Worm (Caenorhabditis elegans) whole organism, L4 larva: ENCODE results near the gene ceh-93.

Source experiments
- F10B5.3 ChIP-seq: sonication (generic microtip); optimal IDR thresholded peaks from 2 replicates; lab custom pipeline; 2016; ENCODE audit warnings: mild to moderate bottlenecking, missing genetic modification characterization, missing compliant biosample characterization
- F26F4.8 ChIP-seq: fragments of 200-800 bp; sonication (Bioruptor generic); conservative IDR thresholded peaks from 2 replicates; pipeline ENCODE4 v1.3.6; 2022; ENCODE audit warnings: missing genetic modification characterization, missing compliant biosample characterization
- F37D6.2 ChIP-seq: sonication (generic microtip); optimal IDR thresholded peaks from 2 replicates; lab custom pipeline; 2016; ENCODE audit warnings: mild to moderate bottlenecking, missing genetic modification characterization, missing compliant biosample characterization
- R02D3.7 ChIP-seq: fragments of 150-350 bp; sonication (generic microtip); optimal IDR thresholded peaks from 3 replicates; lab custom pipeline; 2014; ENCODE audit warnings: missing biosample characterization, missing genetic modification characterization
- T26A8.4 ChIP-seq: fragments of 200-800 bp; sonication (Bioruptor generic); IDR thresholded peaks from 2 replicates; pipeline ENCODE4 v1.3.6; 2022; ENCODE audit warnings: missing genetic modification characterization, missing compliant biosample characterization
- Y105C5A.15 ChIP-seq: fragments of 200-800 bp; sonication (Bioruptor generic); IDR thresholded peaks from 2 replicates; pipeline ENCODE4 v1.3.6; 2022; ENCODE audit warnings: missing genetic modification characterization, missing compliant biosample characterization
- aha-1 ChIP-seq: fragments of 150-350 bp; peaks from one replicate; lab custom pipeline; 2014; ENCODE audit warnings: missing biosample characterization, missing genetic modification characterization
- cey-2 ChIP-seq: sonication (generic microtip); optimal IDR thresholded peaks from 3 replicates; lab custom pipeline; 2017; ENCODE audit warnings: missing genetic modification characterization, mild to moderate bottlenecking, missing compliant biosample characterization, antibody characterized with exemption, borderline replicate concordance; ENCODE audit not compliant: insufficient read depth
- daf-16 ChIP-seq, 3 experiments: sonication (generic microtip); optimal IDR thresholded peaks; 2 replicates each; lab custom pipeline; 2016 to 2017; ENCODE audit warnings: missing genetic modification characterization in 3 of 3, missing genetic modification reagents in 3 of 3, mild to moderate bottlenecking in 2 of 3, missing compliant biosample characterization in 2 of 3, missing biosample characterization in 1 of 3, moderate library complexity in 1 of 3
- daf-19 ChIP-seq: fragments of 200-800 bp; sonication (Bioruptor generic); conservative IDR thresholded peaks from 2 replicates; pipeline ENCODE4 v1.3.6; 2022; ENCODE audit warnings: missing genetic modification characterization, missing compliant biosample characterization
- daf-8 ChIP-seq: fragments of 200-800 bp; sonication (Bioruptor generic); IDR thresholded peaks from 2 replicates; pipeline ENCODE4 v1.3.6; 2022; ENCODE audit warnings: missing genetic modification characterization, missing compliant biosample characterization
- dmd-8 ChIP-seq: fragments of 200-800 bp; sonication (Bioruptor generic); IDR thresholded peaks from 2 replicates; pipeline ENCODE4 v1.3.6; 2022; ENCODE audit warnings: missing genetic modification characterization, missing compliant biosample characterization
- dpl-1 ChIP-seq: fragments of 150-350 bp; optimal IDR thresholded peaks from 2 replicates; lab custom pipeline; 2014; ENCODE audit warnings: missing biosample characterization, missing genetic modification reagents, missing genetic modification characterization
- dve-1 ChIP-seq: sonication (generic microtip); optimal IDR thresholded peaks from 2 replicates; lab custom pipeline; 2017; ENCODE audit warnings: antibody characterized with exemption, mild to moderate bottlenecking, missing genetic modification characterization, missing compliant biosample characterization; ENCODE audit not compliant: insufficient read depth
- egl-43 ChIP-seq: fragments of 200-800 bp; sonication (Bioruptor generic); IDR thresholded peaks from 2 replicates; pipeline ENCODE4 v1.3.6; 2022; ENCODE audit warnings: missing genetic modification reagents, missing genetic modification characterization, missing compliant biosample characterization
- hlh-11 ChIP-seq: fragments of 200-800 bp; sonication (Bioruptor generic); optimal IDR thresholded peaks from 2 replicates; lab custom pipeline; 2018; ENCODE audit warnings: mild to moderate bottlenecking, missing genetic modification characterization, missing compliant biosample characterization
- hlh-30 ChIP-seq: sonication (generic microtip); optimal IDR thresholded peaks from 2 replicates; lab custom pipeline; 2017; ENCODE audit warnings: antibody characterized with exemption, mild to moderate bottlenecking, missing genetic modification characterization, missing compliant biosample characterization; ENCODE audit not compliant: insufficient read depth
- hmg-1.1 ChIP-seq: fragments of 200-800 bp; sonication (Bioruptor generic); IDR thresholded peaks from 2 replicates; pipeline ENCODE4 v1.3.6; 2022; ENCODE audit warnings: missing genetic modification reagents, missing genetic modification characterization, missing compliant biosample characterization
- lim-7 ChIP-seq: fragments of 200-800 bp; sonication (Bioruptor generic); IDR thresholded peaks from 2 replicates; pipeline ENCODE4 v1.3.6; 2022; ENCODE audit warnings: missing genetic modification characterization, missing compliant biosample characterization
- lin-13 ChIP-seq: fragments of 150-350 bp; optimal IDR thresholded peaks from 2 replicates; lab custom pipeline; 2014; ENCODE audit warnings: missing biosample characterization, missing genetic modification reagents, missing genetic modification characterization
- lin-15B ChIP-seq: fragments of 150-350 bp; sonication (generic microtip); optimal IDR thresholded peaks from 3 replicates; lab custom pipeline; 2014; ENCODE audit warnings: missing biosample characterization, missing genetic modification characterization
- lin-38 ChIP-seq: fragments of 200-800 bp; sonication (Bioruptor generic); IDR thresholded peaks from 2 replicates; pipeline ENCODE4 v1.3.6; 2022; ENCODE audit warnings: missing genetic modification reagents, missing genetic modification characterization, missing compliant biosample characterization
- lin-39 ChIP-seq: fragments of 150-350 bp; optimal IDR thresholded peaks from 2 replicates; lab custom pipeline; 2014; ENCODE audit warnings: missing biosample characterization, missing genetic modification reagents, missing genetic modification characterization
- lir-3 ChIP-seq: sonication (generic microtip); optimal IDR thresholded peaks from 2 replicates; lab custom pipeline; 2016; ENCODE audit warnings: mild to moderate bottlenecking, missing genetic modification characterization, missing compliant biosample characterization
- madf-9 ChIP-seq: fragments of 200-800 bp; sonication (Bioruptor generic); conservative IDR thresholded peaks from 2 replicates; pipeline ENCODE4 v1.3.6; 2022; ENCODE audit warnings: missing genetic modification reagents, missing genetic modification characterization, missing compliant biosample characterization
- mdl-1 ChIP-seq, 2 experiments: fragments of 150-350 bp in 1 of 2; sonication (generic microtip) in 1 of 2; optimal IDR thresholded peaks; 2 replicates each; lab custom pipeline; 2014 to 2017; ENCODE audit warnings: missing biosample characterization in 2 of 2, missing genetic modification characterization in 2 of 2
- mep-1 ChIP-seq: fragments of 150-350 bp; sonication (generic microtip); optimal IDR thresholded peaks from 3 replicates; lab custom pipeline; 2014; ENCODE audit warnings: missing biosample characterization, missing genetic modification characterization
- mes-2 ChIP-seq: sonication (generic microtip); optimal IDR thresholded peaks from 2 replicates; lab custom pipeline; 2016; ENCODE audit warnings: missing genotype, mild to moderate bottlenecking, missing genetic modification characterization, missing compliant biosample characterization; ENCODE audit not compliant: poor library complexity, severe bottlenecking
- mxl-3 ChIP-seq: fragments of 200-800 bp; sonication (Bioruptor generic); optimal IDR thresholded peaks from 2 replicates; lab custom pipeline; 2018; ENCODE audit warnings: mild to moderate bottlenecking, missing genetic modification characterization, missing compliant biosample characterization
- nhr-102 ChIP-seq: sonication (generic microtip); optimal IDR thresholded peaks from 2 replicates; lab custom pipeline; 2016; ENCODE audit warnings: mild to moderate bottlenecking, missing genetic modification characterization, moderate library complexity, missing compliant biosample characterization
- nhr-25 ChIP-seq: sonication (generic microtip); optimal IDR thresholded peaks from 2 replicates; lab custom pipeline; 2017; ENCODE audit warnings: missing genetic modification characterization, mild to moderate bottlenecking, missing compliant biosample characterization, antibody characterized with exemption, moderate library complexity, borderline replicate concordance; ENCODE audit not compliant: insufficient read depth
- nhr-28 ChIP-seq: fragments of 150-350 bp; optimal IDR thresholded peaks from 2 replicates; lab custom pipeline; 2014; ENCODE audit warnings: missing biosample characterization, missing genetic modification characterization
- nhr-48 ChIP-seq: sonication (generic microtip); optimal IDR thresholded peaks from 2 replicates; lab custom pipeline; 2016; ENCODE audit warnings: mild to moderate bottlenecking, missing genetic modification characterization, missing compliant biosample characterization
- spr-1 ChIP-seq: sonication (generic microtip); optimal IDR thresholded peaks from 2 replicates; lab custom pipeline; 2016; ENCODE audit warnings: mild to moderate bottlenecking, missing genetic modification characterization, missing compliant biosample characterization
- tag-97 ChIP-seq: fragments of 200-800 bp; sonication (Bioruptor generic); IDR thresholded peaks from 2 replicates; pipeline ENCODE4 v1.3.6; 2022; ENCODE audit warnings: missing genetic modification characterization, missing compliant biosample characterization
- zfp-2 ChIP-seq: sonication (generic microtip); optimal IDR thresholded peaks from 2 replicates; lab custom pipeline; 2016; ENCODE audit warnings: mild to moderate bottlenecking, missing genetic modification characterization, missing compliant biosample characterization
- zip-11 ChIP-seq: fragments of 200-800 bp; sonication (Bioruptor generic); IDR thresholded peaks from 2 replicates; pipeline ENCODE4 v1.3.6; 2022; ENCODE audit warnings: missing genetic modification characterization, missing compliant biosample characterization
- zip-2 ChIP-seq: fragments of 150-350 bp; optimal IDR thresholded peaks from 2 replicates; lab custom pipeline; 2014; ENCODE audit warnings: missing biosample characterization, missing genetic modification characterization
- ztf-11 ChIP-seq: fragments of 150-350 bp; optimal IDR thresholded peaks from 2 replicates; lab custom pipeline; 2014; ENCODE audit warnings: missing biosample characterization, missing genetic modification characterization
- ztf-7 ChIP-seq: fragments of 150-350 bp; optimal IDR thresholded peaks from 2 replicates; lab custom pipeline; 2014; ENCODE audit warnings: missing biosample characterization, missing genetic modification characterization

The ceh-93 gene

DNA sequence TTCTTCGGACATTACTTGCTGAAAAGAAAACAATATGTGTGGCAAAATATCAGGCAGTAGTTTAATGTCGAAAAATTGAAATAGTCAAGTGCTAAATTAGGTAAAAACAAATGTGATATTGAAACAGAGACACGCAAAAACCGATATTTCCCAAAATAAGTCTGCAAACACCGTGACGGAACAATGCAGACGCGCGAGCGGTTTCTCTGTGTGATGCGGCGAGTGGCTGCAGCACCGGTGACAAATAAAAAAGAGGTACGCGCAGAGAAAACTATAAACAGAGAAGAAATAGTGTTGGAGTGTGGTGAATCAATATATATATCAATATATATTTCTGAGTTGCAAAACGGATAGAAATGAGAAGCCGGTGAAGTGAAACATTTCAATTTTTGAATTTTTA lies 5.9 kb downstream of the ceh-93 start, which contains the start of gene ife-2 (continued):
- TF ChIP-seq lir-3 (no peak), aha-1 (peak; percentile 80), mes-2 (tag; lab: Kevin White, UChicago) (peak; percentile 77), R02D3.7 (tag; lab: Kevin White, UChicago) (no peak), spr-1 (tag; lab: Kevin White, UChicago) (peak; percentile 26), ztf-7 (tag; lab: Kevin White, UChicago) (no peak), daf-19 (GFP tag; lab: Robert Waterston, UW) (no peak), lim-7 (GFP tag; lab: Robert Waterston, UW) (no peak), dmd-8 (GFP tag; lab: Robert Waterston, UW) (no peak), daf-16 (GFP tag; optimal IDR thresholded peaks at IDR 0.05; lab: Kevin White, UChicago) (peak in 1 of 2 experiments; percentile 42), daf-16 (tag; optimal IDR thresholded peaks at IDR 0.05; lab: Kevin White, UChicago) (peak; percentile 87), zip-2 (tag; lab: Kevin White, UChicago) (no peak), madf-9 (no peak), lin-38 (peak; percentile 46), zfp-2 (tag; lab: Kevin White, UChicago) (no peak), nhr-48 (tag; lab: Kevin White, UChicago) (no peak), ztf-11 (no peak), cey-2 (tag; lab: Kevin White, UChicago) (no peak), F37D6.2 (tag; lab: Kevin White, UChicago) (no peak), dpl-1 (GFP tag; lab: Kevin White, UChicago) (peak; percentile 71), F26F4.8 (no peak), lin-15B (tag; lab: Kevin White, UChicago) (no peak), tag-97 (GFP tag; lab: Robert Waterston, UW) (no peak), lin-13 (no peak), nhr-25 (tag; lab: Kevin White, UChicago) (no peak), Y105C5A.15 (GFP tag; lab: Robert Waterston, UW) (no peak)

DNA sequence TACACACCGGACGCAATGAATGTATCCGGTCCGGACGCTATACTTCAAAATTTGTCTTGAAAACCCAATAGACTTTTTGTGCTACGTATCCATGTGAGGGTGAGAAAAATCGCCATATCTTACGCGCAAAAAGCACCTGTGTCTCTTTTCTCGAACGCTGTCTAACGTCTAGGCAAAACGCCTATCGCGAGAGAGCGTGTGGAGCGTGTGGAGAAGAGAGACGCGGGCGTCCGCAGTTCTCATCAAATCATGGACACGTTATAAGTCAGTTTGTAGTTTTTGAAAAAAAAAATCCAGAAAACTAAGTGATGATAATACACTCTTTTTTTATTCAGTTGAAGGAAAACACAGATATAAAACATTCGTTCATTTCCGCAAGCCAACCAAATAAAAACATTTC lies 7.6 kb downstream of the ceh-93 start:
- TF ChIP-seq daf-8 (no peak), zip-11 (GFP tag; lab: Robert Waterston, UW) (no peak), hmg-1.1 (GFP tag; lab: Robert Waterston, UW) (peak; percentile 62), mxl-3 (GFP tag; lab: Kevin White, UChicago) (peak; percentile 62), dve-1 (peak; percentile 11), hlh-11 (peak; percentile 22), nhr-28 (peak; percentile 13), egl-43 (0 out of 2 replicates have a peak, but pooled peaks have one; percentile 34), lin-39 (tag; lab: Kevin White, UChicago) (no peak), aha-1 (peak; percentile 70), F10B5.3 (tag; lab: Kevin White, UChicago) (no peak), mep-1 (tag; lab: Kevin White, UChicago) (peak; percentile 7), hlh-30 (tag; lab: Kevin White, UChicago) (peak; percentile 55), mes-2 (tag; lab: Kevin White, UChicago) (peak; percentile 43), T26A8.4 (GFP tag; lab: Robert Waterston, UW) (no peak), nhr-102 (no peak)
- TF ChIP-seq, all 104 proteins: peak for 10

DNA sequence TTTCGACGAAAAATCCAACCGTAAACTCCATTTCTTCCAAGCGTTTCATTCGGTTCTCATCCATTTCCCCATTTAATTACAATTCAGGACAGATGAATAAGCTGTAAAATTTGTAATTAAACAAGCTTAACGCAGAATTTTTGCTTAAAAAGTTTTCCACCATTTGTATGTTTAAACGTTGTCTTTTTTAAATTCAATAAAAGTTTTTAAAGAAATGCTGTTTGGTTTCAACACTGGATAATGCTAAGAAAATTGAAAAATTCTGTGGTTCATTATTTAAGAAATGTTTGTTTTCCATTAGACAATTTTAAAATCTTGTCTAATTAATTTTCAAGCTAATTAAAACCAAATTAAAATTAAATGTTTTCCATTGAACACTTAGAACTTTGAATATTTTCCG lies 8.1 kb downstream of the ceh-93 start, which contains the start of gene R04A9.3:
Gene R04A9.3, minus strand, starts transcription at position 101 of the 400 bp plus-strand sequence.
- TF ChIP-seq mdl-1 (tag; optimal IDR thresholded peaks at IDR 0.05; lab: Kevin White, UChicago) (no peak), R02D3.7 (tag; lab: Kevin White, UChicago) (no peak)
- TF ChIP-seq, all 104 proteins: peak for 0
